Worm (Caenorhabditis elegans) whole organism, L2 larva: ENCODE measurements around the gene W08E12.9.
"Not testable (repeated sequence)": the region's sequence is repeated elsewhere in the genome, so short reads cannot be mapped to it uniquely, and the experiment has no call there.

Experiments used
- C34F6.9 ChIP-seq: fragments of 150-350 bp; optimal IDR thresholded peaks from 2 replicates; lab custom pipeline; 2014; ENCODE audit warnings: missing biosample characterization, missing genetic modification characterization
- F13H6.1 ChIP-seq: sonication (generic microtip); optimal IDR thresholded peaks from 2 replicates; lab custom pipeline; 2016; ENCODE audit warnings: missing genetic modification characterization, missing compliant biosample characterization
- alr-1 ChIP-seq: fragments of 150-350 bp; optimal IDR thresholded peaks from 2 replicates; lab custom pipeline; 2014; ENCODE audit warnings: missing biosample characterization, missing genetic modification characterization
- ama-1 ChIP-seq: fragments of 150-350 bp; optimal IDR thresholded peaks from 2 replicates; lab custom pipeline; 2018; ENCODE audit warnings: inconsistent platforms
- blmp-1 ChIP-seq: sonication (generic microtip); optimal IDR thresholded peaks from 2 replicates; lab custom pipeline; 2017; ENCODE audit warnings: missing genetic modification characterization, mild to moderate bottlenecking, missing compliant biosample characterization, antibody characterized with exemption, moderate library complexity; ENCODE audit not compliant: insufficient read depth
- ceh-16 ChIP-seq: fragments of 150-350 bp; optimal IDR thresholded peaks from 2 replicates; lab custom pipeline; 2014; ENCODE audit warnings: missing biosample characterization, missing genetic modification characterization
- ceh-82 ChIP-seq: fragments of 150-350 bp; optimal IDR thresholded peaks from 2 replicates; lab custom pipeline; 2014; ENCODE audit warnings: missing biosample characterization, missing genetic modification characterization
- crh-2 ChIP-seq: sonication (generic microtip); optimal IDR thresholded peaks from 2 replicates; lab custom pipeline; 2017; ENCODE audit warnings: missing biosample characterization, missing genetic modification characterization
- egl-27 ChIP-seq: sonication (generic microtip); optimal IDR thresholded peaks from 3 replicates; lab custom pipeline; 2017; ENCODE audit warnings: missing biosample characterization, missing genetic modification reagents, missing genetic modification characterization
- elt-1 ChIP-seq: fragments of 150-350 bp; optimal IDR thresholded peaks from 2 replicates; lab custom pipeline; 2014; ENCODE audit warnings: missing biosample characterization, missing genetic modification characterization
- fos-1 ChIP-seq: fragments of 150-350 bp; optimal IDR thresholded peaks from 2 replicates; lab custom pipeline; 2014; ENCODE audit warnings: missing biosample characterization, missing genetic modification characterization
- gmeb-1 ChIP-seq: fragments of 150-350 bp; optimal IDR thresholded peaks from 2 replicates; lab custom pipeline; 2014; ENCODE audit warnings: missing biosample characterization, missing genetic modification characterization
- lin-13 ChIP-seq: fragments of 150-350 bp; optimal IDR thresholded peaks from 2 replicates; lab custom pipeline; 2014; ENCODE audit warnings: missing biosample characterization, missing genetic modification reagents, missing genetic modification characterization
- lin-39 ChIP-seq: fragments of 150-350 bp; optimal IDR thresholded peaks from 2 replicates; lab custom pipeline; 2014; ENCODE audit warnings: missing biosample characterization, missing genetic modification reagents, missing genetic modification characterization
- lsy-2 ChIP-seq, 2 experiments: fragments of 150-350 bp in 1 of 2; sonication (generic microtip) in 1 of 2; optimal IDR thresholded peaks; 2 replicates each; lab custom pipeline; 2014 to 2017; ENCODE audit warnings: missing biosample characterization in 2 of 2, missing genetic modification characterization in 2 of 2
- mab-5 ChIP-seq: fragments of 150-350 bp; optimal IDR thresholded peaks from 2 replicates; lab custom pipeline; 2014; ENCODE audit warnings: missing biosample characterization, missing genetic modification characterization
- mdl-1 ChIP-seq, 2 experiments: fragments of 150-350 bp in 1 of 2; sonication (generic microtip) in 1 of 2; optimal IDR thresholded peaks; 2 replicates each; lab custom pipeline; 2017; ENCODE audit warnings: missing biosample characterization in 2 of 2, missing genetic modification characterization in 2 of 2
- nhr-10 ChIP-seq: sonication (generic microtip); optimal IDR thresholded peaks from 2 replicates; lab custom pipeline; 2017; ENCODE audit warnings: missing biosample characterization, missing genetic modification characterization
- nhr-11 ChIP-seq: fragments of 150-350 bp; optimal IDR thresholded peaks from 2 replicates; lab custom pipeline; 2014; ENCODE audit warnings: missing biosample characterization, missing genetic modification characterization
- nhr-12 ChIP-seq: fragments of 150-350 bp; optimal IDR thresholded peaks from 2 replicates; lab custom pipeline; 2014; ENCODE audit warnings: missing biosample characterization, missing genetic modification characterization
- nhr-129 ChIP-seq: fragments of 150-350 bp; optimal IDR thresholded peaks from 2 replicates; lab custom pipeline; 2014; ENCODE audit warnings: missing biosample characterization, missing genetic modification characterization
- nhr-21 ChIP-seq: fragments of 150-350 bp; optimal IDR thresholded peaks from 2 replicates; lab custom pipeline; 2014; ENCODE audit warnings: missing biosample characterization, missing genetic modification characterization
- nhr-25 ChIP-seq: fragments of 150-350 bp; sonication (generic microtip); optimal IDR thresholded peaks from 3 replicates; lab custom pipeline; 2014; ENCODE audit warnings: missing biosample characterization, missing genetic modification characterization
- nhr-6 ChIP-seq: fragments of 150-350 bp; optimal IDR thresholded peaks from 2 replicates; lab custom pipeline; 2014; ENCODE audit warnings: missing biosample characterization, missing genetic modification characterization
- nhr-77 ChIP-seq: fragments of 150-350 bp; optimal IDR thresholded peaks from 2 replicates; lab custom pipeline; 2014; ENCODE audit warnings: missing biosample characterization, missing genetic modification characterization
- peb-1 ChIP-seq: fragments of 150-350 bp; optimal IDR thresholded peaks from 2 replicates; lab custom pipeline; 2014; ENCODE audit warnings: missing biosample characterization, missing genetic modification characterization
- sem-4 ChIP-seq: fragments of 150-350 bp; optimal IDR thresholded peaks from 2 replicates; lab custom pipeline; 2014; ENCODE audit warnings: missing biosample characterization, missing genetic modification reagents, missing genetic modification characterization
- skn-1 ChIP-seq: sonication (generic microtip); optimal IDR thresholded peaks from 2 replicates; lab custom pipeline; 2017; ENCODE audit warnings: missing biosample characterization, missing genetic modification characterization
- sma-3 ChIP-seq: sonication (generic microtip); optimal IDR thresholded peaks from 2 replicates; lab custom pipeline; 2016; ENCODE audit warnings: missing genetic modification reagents, missing genetic modification characterization, missing compliant biosample characterization
- sma-9 ChIP-seq, 2 experiments: fragments of 150-350 bp in 1 of 2; sonication (generic microtip) in 1 of 2; optimal IDR thresholded peaks; 2 replicates each; lab custom pipeline; 2014 to 2016; ENCODE audit warnings: missing genetic modification characterization in 2 of 2, mild to moderate bottlenecking in 1 of 2, missing biosample characterization in 1 of 2, missing compliant biosample characterization in 1 of 2, missing genetic modification reagents in 1 of 2, moderate library complexity in 1 of 2
- snpc-4 ChIP-seq: fragments of 150-350 bp; optimal IDR thresholded peaks from 2 replicates; lab custom pipeline; 2014; ENCODE audit warnings: missing biosample characterization, missing genetic modification characterization
- unc-39 ChIP-seq: fragments of 150-350 bp; optimal IDR thresholded peaks from 2 replicates; lab custom pipeline; 2014; ENCODE audit warnings: missing biosample characterization, missing genetic modification characterization
- unc-55 ChIP-seq: fragments of 150-350 bp; sonication (generic microtip); optimal IDR thresholded peaks from 3 replicates; lab custom pipeline; 2014; ENCODE audit warnings: missing biosample characterization, missing genetic modification reagents, missing genetic modification characterization
- zag-1 ChIP-seq: fragments of 150-350 bp; optimal IDR thresholded peaks from 2 replicates; lab custom pipeline; 2014; ENCODE audit warnings: missing biosample characterization, missing genetic modification characterization
- ztf-1 ChIP-seq: fragments of 200-800 bp; sonication (Bioruptor generic); conservative IDR thresholded peaks from 2 replicates; pipeline ENCODE4 v1.3.6; 2022; ENCODE audit warnings: missing genetic modification characterization, missing compliant biosample characterization
- ztf-4 ChIP-seq: fragments of 150-350 bp; optimal IDR thresholded peaks from 2 replicates; lab custom pipeline; 2014; ENCODE audit warnings: missing biosample characterization, missing genetic modification characterization

The W08E12.9 gene

DNA sequence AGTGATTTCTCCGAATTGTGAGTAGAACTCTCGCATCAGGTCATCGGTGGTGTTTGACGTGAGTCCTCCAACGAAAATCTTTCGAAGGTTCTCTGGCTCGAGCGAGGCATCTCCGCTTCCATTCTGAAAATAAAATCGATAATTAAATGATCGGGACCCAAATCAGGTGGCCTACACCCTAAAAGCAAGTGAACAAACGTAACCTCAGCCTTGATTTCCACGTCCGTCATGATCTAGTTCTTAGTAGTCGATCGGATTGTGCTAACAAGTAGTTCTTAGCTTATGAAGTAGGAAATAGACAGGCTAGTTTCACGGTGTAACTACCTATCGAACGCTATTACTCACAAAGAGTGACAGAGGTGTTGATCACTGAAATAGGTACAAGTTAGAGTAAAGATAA lies 30.8 kb upstream of the W08E12.9 start:
- TF ChIP-seq nhr-10 (tag; lab: Kevin White, UChicago) (no peak), fos-1 (tag; lab: Kevin White, UChicago) (no peak), ztf-4 (tag; lab: Kevin White, UChicago) (no peak)

ce11 chrIV:3337275-3337674 lies 29.9 kb upstream of the W08E12.9 start:
- TF ChIP-seq peb-1 (tag; lab: Kevin White, UChicago) = no peak
- TF ChIP-seq blmp-1 (tag; lab: Kevin White, UChicago) = no peak
- no peak for TF ChIP-seq sma-3 (GFP tag; lab: Kevin White, UChicago)
- no peak for TF ChIP-seq ceh-16 (tag; lab: Kevin White, UChicago)
- no peak for TF ChIP-seq unc-55 (GFP tag; lab: Kevin White, UChicago)
- no peak for TF ChIP-seq lsy-2 (tag; optimal IDR thresholded peaks at IDR 0.05; lab: Kevin White, UChicago)
- no peak for TF ChIP-seq nhr-10 (tag; lab: Kevin White, UChicago)
- no peak for TF ChIP-seq nhr-12
- no peak for TF ChIP-seq nhr-25 (tag; lab: Kevin White, UChicago)
- no peak for TF ChIP-seq egl-27

- TF ChIP-seq alr-1 (tag; lab: Kevin White, UChicago) = no peak
- peak; percentile 29 for TF ChIP-seq sma-9 (GFP tag; optimal IDR thresholded peaks at IDR 0.05; lab: Kevin White, UChicago)
- no peak for TF ChIP-seq sma-9 (tag; optimal IDR thresholded peaks at IDR 0.05; lab: Kevin White, UChicago)
- peak; percentile 72 for TF ChIP-seq ama-1 (lab: Kevin White, UChicago)
- peak; percentile 39 for TF ChIP-seq gmeb-1
- peak; percentile 13 for TF ChIP-seq lin-13
- peak in 1 of 2 experiments; percentile 33 for TF ChIP-seq lsy-2 (tag; optimal IDR thresholded peaks at IDR 0.05; lab: Kevin White, UChicago)
- peak; percentile 4 for TF ChIP-seq sem-4 (tag; lab: Kevin White, UChicago)
- peak; percentile 11 for TF ChIP-seq nhr-21 (tag; lab: Kevin White, UChicago)
- TF ChIP-seq blmp-1 (tag; lab: Kevin White, UChicago) = no peak
These were observed 29.2 kb upstream of the W08E12.9 start, which contains the start of gene F42A6.6 for ce11 chrIV:3336585-3336984. F42A6.6 (minus strand) TSS chrIV:3336873.

- TF ChIP-seq nhr-11; lin-13; ceh-16 (tag; lab: Kevin White, UChicago): not testable (repeated sequence)
- TF ChIP-seq, all 48 proteins: peak for 0; not testable (repeated sequence) for 48
These were observed 24.4 kb upstream of the W08E12.9 start, which contains the start of gene F42A6.5 for ce11 chrIV:3331758-3332157. F42A6.5 (minus strand) TSS chrIV:3331858.

- TF ChIP-seq lsy-2 (tag; optimal IDR thresholded peaks at IDR 0.05; lab: Kevin White, UChicago) = peak in 1 of 2 experiments; percentile 44
These were observed 6.7 kb upstream of the W08E12.9 start for ce11 chrIV:3314099-3314498.

DNA sequence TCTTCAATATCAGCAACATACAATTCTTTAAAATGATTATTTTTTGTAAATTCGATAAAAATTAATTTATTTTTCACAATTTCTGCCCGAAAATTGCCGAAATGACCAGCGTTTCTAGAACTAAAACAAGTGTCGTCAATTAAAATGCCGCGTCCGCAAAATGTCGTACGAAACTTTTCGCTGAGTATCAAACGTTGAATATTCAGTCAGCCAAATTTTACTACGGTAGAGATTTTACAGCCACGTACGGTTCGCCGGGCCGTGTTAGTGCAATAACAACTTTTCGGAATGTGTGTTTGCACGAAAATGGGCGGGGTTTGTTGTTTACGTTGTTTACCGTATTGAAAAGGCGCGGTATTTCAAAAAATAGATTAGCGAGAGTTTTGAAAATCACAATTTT lies 5.9 kb upstream of the W08E12.9 start:
- TF ChIP-seq lin-13 = peak; percentile 36
- TF ChIP-seq nhr-129 (tag; lab: Kevin White, UChicago) = peak; percentile 16
- TF ChIP-seq nhr-25 (tag; lab: Kevin White, UChicago) = peak; percentile 62
- TF ChIP-seq crh-2 = peak; percentile 41
- TF ChIP-seq sma-3 (GFP tag; lab: Kevin White, UChicago) = peak; percentile 67
- peak; percentile 30 for TF ChIP-seq gmeb-1
- TF ChIP-seq sma-9 (GFP tag; optimal IDR thresholded peaks at IDR 0.05; lab: Kevin White, UChicago) = peak; percentile 48
- TF ChIP-seq sma-9 (tag; optimal IDR thresholded peaks at IDR 0.05; lab: Kevin White, UChicago) = not testable (repeated sequence)
- peak; percentile 6 for TF ChIP-seq fos-1 (tag; lab: Kevin White, UChicago)
- TF ChIP-seq F13H6.1 (tag; lab: Kevin White, UChicago) = peak; percentile 46
- peak; percentile 34 for TF ChIP-seq nhr-21 (tag; lab: Kevin White, UChicago)
- TF ChIP-seq lsy-2 (tag; optimal IDR thresholded peaks at IDR 0.05; lab: Kevin White, UChicago) = peak; percentile 83 to 94

- TF ChIP-seq elt-1 (tag; lab: Kevin White, UChicago) (no peak), egl-27 (no peak), nhr-6 (tag; lab: Kevin White, UChicago) (no peak), ztf-1 (GFP tag; lab: Robert Waterston, UW) (no peak), ama-1 (lab: Kevin White, UChicago) (no peak), fos-1 (tag; lab: Kevin White, UChicago) (peak; percentile 21), lin-39 (no peak), peb-1 (tag; lab: Kevin White, UChicago) (no peak), zag-1 (tag; lab: Kevin White, UChicago) (no peak), nhr-77 (tag; lab: Kevin White, UChicago) (no peak), ceh-82 (tag; lab: Kevin White, UChicago) (no peak), C34F6.9 (tag; lab: Kevin White, UChicago) (peak; percentile 69), crh-2 (peak; percentile 13), alr-1 (tag; lab: Kevin White, UChicago) (no peak), ceh-16 (tag; lab: Kevin White, UChicago) (no peak), sma-3 (GFP tag; lab: Kevin White, UChicago) (peak; percentile 78), nhr-129 (tag; lab: Kevin White, UChicago) (peak; percentile 32), gmeb-1 (peak; percentile 64), snpc-4 (tag; lab: Kevin White, UChicago) (no peak), lin-13 (peak; percentile 44), ztf-4 (tag; lab: Kevin White, UChicago) (no peak), unc-39 (tag; lab: Kevin White, UChicago) (no peak), skn-1 (tag; lab: Kevin White, UChicago) (no peak), nhr-10 (tag; lab: Kevin White, UChicago) (no peak), mdl-1 (tag; optimal IDR thresholded peaks at IDR 0.05; lab: Kevin White, UChicago) (peak in 1 of 2 experiments; percentile 63), nhr-21 (tag; lab: Kevin White, UChicago) (peak; percentile 58), unc-55 (GFP tag; lab: Kevin White, UChicago) (peak; percentile 63), mab-5 (peak; percentile 32)
These were observed 3.9 kb upstream of the W08E12.9 start, which contains the start of gene zip-11 for ce11 chrIV:3311243-3311642. zip-11 (plus strand) TSS chrIV:3311276.
